Worm (Caenorhabditis elegans) whole organism, young adult: ENCODE results near the gene Y55F3BL.4.

ENCODE experiments used
- B0019.2 ChIP-seq: fragments of 200-800 bp; sonication (Bioruptor generic); conservative IDR thresholded peaks from 2 replicates; pipeline ENCODE4 v1.3.6; 2022; ENCODE audit warnings: missing genetic modification reagents, missing genetic modification characterization, missing compliant biosample characterization
- B0261.1 ChIP-seq: sonication (generic microtip); optimal IDR thresholded peaks from 2 replicates; lab custom pipeline; 2016; ENCODE audit warnings: mild to moderate bottlenecking, missing genetic modification characterization, moderate library complexity, missing compliant biosample characterization
- C06A6.2 ChIP-seq: fragments of 200-800 bp; sonication (Bioruptor generic); conservative IDR thresholded peaks from 2 replicates; pipeline ENCODE4 v1.3.6; 2022; ENCODE audit warnings: missing genetic modification characterization, missing compliant biosample characterization
- C17E4.6 ChIP-seq: fragments of 200-800 bp; sonication (Bioruptor generic); IDR thresholded peaks from 2 replicates; pipeline ENCODE4 v1.3.6; 2022; ENCODE audit warnings: missing genetic modification reagents, missing genetic modification characterization, missing compliant biosample characterization
- F49E8.2 ChIP-seq: sonication (generic microtip); optimal IDR thresholded peaks from 3 replicates; lab custom pipeline; 2017; ENCODE audit warnings: missing genetic modification characterization, mild to moderate bottlenecking, missing compliant biosample characterization, antibody characterized with exemption, moderate library complexity; ENCODE audit not compliant: insufficient read depth
- F55B11.4 ChIP-seq: sonication (generic microtip); optimal IDR thresholded peaks from 2 replicates; lab custom pipeline; 2016; ENCODE audit warnings: missing compliant biosample characterization, missing genetic modification characterization, borderline replicate concordance; ENCODE audit not compliant: insufficient read depth
- F57A8.1 ChIP-seq: fragments of 200-800 bp; sonication (Bioruptor generic); optimal IDR thresholded peaks from 2 replicates; lab custom pipeline; 2018; ENCODE audit warnings: mild to moderate bottlenecking, missing genetic modification characterization, moderate library complexity, missing compliant biosample characterization
- ZK185.1 ChIP-seq: sonication (generic microtip); optimal IDR thresholded peaks from 2 replicates; lab custom pipeline; 2016; ENCODE audit warnings: mild to moderate bottlenecking, missing genetic modification characterization, missing compliant biosample characterization; ENCODE audit not compliant: poor library complexity, severe bottlenecking
- ama-1 ChIP-seq, 3 experiments: fragments of 150-350 bp in 1 of 3; sonication (generic microtip) in 2 of 3; optimal IDR thresholded peaks; 2 replicates each; lab custom pipeline; 2014 to 2018; ENCODE audit warnings: missing biosample characterization in 2 of 3, missing genetic modification characterization in 2 of 3, missing genetic modification reagents in 2 of 3
- attf-5 ChIP-seq: fragments of 200-800 bp; sonication (Bioruptor generic); optimal IDR thresholded peaks from 2 replicates; lab custom pipeline; 2018; ENCODE audit warnings: mild to moderate bottlenecking, missing genetic modification characterization, missing compliant biosample characterization
- attf-6 ChIP-seq: fragments of 200-800 bp; sonication (Bioruptor generic); IDR thresholded peaks from 2 replicates; pipeline ENCODE4 v1.3.6; 2022; ENCODE audit warnings: missing genetic modification reagents, missing genetic modification characterization, missing compliant biosample characterization
- bed-2 ChIP-seq: fragments of 200-800 bp; sonication (Bioruptor generic); IDR thresholded peaks from 2 replicates; pipeline ENCODE4 v1.3.6; 2022; ENCODE audit warnings: missing genetic modification reagents, missing genetic modification characterization, missing compliant biosample characterization
- cebp-1 ChIP-seq, 2 experiments: fragments of 200-800 bp in 1 of 2; sonication (Bioruptor generic) in 1 of 2; sonication (generic microtip) in 1 of 2; IDR thresholded peaks in 1 of 2; optimal IDR thresholded peaks in 1 of 2; 2 replicates each; pipeline versions ENCODE4 v1.3.6 to Lab custom; 2017 to 2022; ENCODE audit warnings: missing compliant biosample characterization in 2 of 2, missing genetic modification characterization in 2 of 2, mild to moderate bottlenecking in 1 of 2, missing genetic modification reagents in 1 of 2, moderate library complexity in 1 of 2
- ceh-27 ChIP-seq: fragments of 200-800 bp; sonication (Bioruptor generic); optimal IDR thresholded peaks from 2 replicates; lab custom pipeline; 2018; ENCODE audit warnings: mild to moderate bottlenecking, missing genetic modification characterization, moderate library complexity, missing compliant biosample characterization
- ceh-91 ChIP-seq: fragments of 200-800 bp; sonication (Bioruptor generic); IDR thresholded peaks from 2 replicates; pipeline ENCODE4 v1.3.6; 2022; ENCODE audit warnings: missing genetic modification reagents, missing genetic modification characterization, missing compliant biosample characterization
- dpl-1 ChIP-seq: fragments of 150-350 bp; optimal IDR thresholded peaks from 2 replicates; lab custom pipeline; 2014; ENCODE audit warnings: missing biosample characterization, missing genetic modification reagents, missing genetic modification characterization
- efl-1 ChIP-seq: fragments of 150-350 bp; optimal IDR thresholded peaks from 2 replicates; lab custom pipeline; 2014; ENCODE audit warnings: missing biosample characterization, missing genetic modification reagents, missing genetic modification characterization
- egl-44 ChIP-seq: fragments of 200-800 bp; sonication (Bioruptor generic); IDR thresholded peaks from 2 replicates; pipeline ENCODE4 v1.3.6; 2022; ENCODE audit warnings: missing genetic modification reagents, missing genetic modification characterization, missing compliant biosample characterization
- egrh-3 ChIP-seq: fragments of 200-800 bp; sonication (Bioruptor generic); IDR thresholded peaks from 2 replicates; pipeline ENCODE4 v1.3.6; 2022; ENCODE audit warnings: missing genetic modification reagents, missing genetic modification characterization, missing compliant biosample characterization
- ekl-4 ChIP-seq: fragments of 200-800 bp; sonication (Bioruptor generic); IDR thresholded peaks from 2 replicates; pipeline ENCODE4 v1.3.6; 2022; ENCODE audit warnings: missing genetic modification reagents, missing genetic modification characterization, missing compliant biosample characterization
- fkh-3 ChIP-seq: sonication (generic microtip); optimal IDR thresholded peaks from 2 replicates; lab custom pipeline; 2016; ENCODE audit warnings: mild to moderate bottlenecking, missing genetic modification characterization, missing compliant biosample characterization
- hmg-1.2 ChIP-seq: fragments of 200-800 bp; sonication (Bioruptor generic); IDR thresholded peaks from 2 replicates; pipeline ENCODE4 v1.3.6; 2022; ENCODE audit warnings: missing genetic modification reagents, missing genetic modification characterization, missing compliant biosample characterization
- hmg-20 ChIP-seq: fragments of 200-800 bp; sonication (Bioruptor generic); IDR thresholded peaks from 2 replicates; pipeline ENCODE4 v1.3.6; 2022; ENCODE audit warnings: missing genetic modification reagents, missing genetic modification characterization, missing compliant biosample characterization
- lin-26 ChIP-seq: fragments of 200-800 bp; sonication (Bioruptor generic); IDR thresholded peaks from 2 replicates; pipeline ENCODE4 v1.3.6; 2022; ENCODE audit warnings: missing genetic modification reagents, missing genetic modification characterization, missing compliant biosample characterization
- lin-35 ChIP-seq, 3 experiments: fragments of 150-350 bp in 2 of 3; sonication (generic microtip) in 1 of 3; optimal IDR thresholded peaks; 2 replicates each; lab custom pipeline; 2014 to 2018; ENCODE audit warnings: missing biosample characterization in 3 of 3, missing genetic modification characterization in 3 of 3, missing genetic modification reagents in 3 of 3
- lin-54 ChIP-seq: fragments of 200-800 bp; sonication (Bioruptor generic); optimal IDR thresholded peaks from 2 replicates; lab custom pipeline; 2018; ENCODE audit warnings: mild to moderate bottlenecking, missing genetic modification characterization, missing compliant biosample characterization
- lsl-1 ChIP-seq: fragments of 200-800 bp; sonication (Bioruptor generic); optimal IDR thresholded peaks from 2 replicates; lab custom pipeline; 2018; ENCODE audit warnings: mild to moderate bottlenecking, missing genetic modification characterization, moderate library complexity, missing compliant biosample characterization
- lsy-27 ChIP-seq: sonication (generic microtip); optimal IDR thresholded peaks from 2 replicates; lab custom pipeline; 2017; ENCODE audit warnings: missing genetic modification characterization, mild to moderate bottlenecking, missing compliant biosample characterization, antibody characterized with exemption, missing genotype, borderline replicate concordance; ENCODE audit not compliant: insufficient read depth
- madf-6 ChIP-seq: fragments of 200-800 bp; sonication (Bioruptor generic); IDR thresholded peaks from 2 replicates; pipeline ENCODE4 v1.3.6; 2022; ENCODE audit warnings: missing genetic modification reagents, missing genetic modification characterization, missing compliant biosample characterization
- madf-8 ChIP-seq: fragments of 200-800 bp; sonication (Bioruptor generic); conservative IDR thresholded peaks from 2 replicates; pipeline ENCODE4 v1.3.6; 2022; ENCODE audit warnings: missing genetic modification reagents, missing genetic modification characterization, missing compliant biosample characterization
- nhr-27 ChIP-seq: fragments of 200-800 bp; sonication (Bioruptor generic); optimal IDR thresholded peaks from 2 replicates; lab custom pipeline; 2018; ENCODE audit warnings: mild to moderate bottlenecking, missing genetic modification characterization, moderate library complexity, missing compliant biosample characterization
- pbrm-1 ChIP-seq: fragments of 200-800 bp; sonication (Bioruptor generic); IDR thresholded peaks from 2 replicates; pipeline ENCODE4 v1.3.6; 2022; ENCODE audit warnings: missing genetic modification reagents, missing genetic modification characterization, missing compliant biosample characterization
- rpc-1 ChIP-seq, 2 experiments: fragments of 150-350 bp in 1 of 2; sonication (generic microtip) in 1 of 2; optimal IDR thresholded peaks; 2 replicates each; lab custom pipeline; 2014 to 2018; ENCODE audit warnings: missing biosample characterization in 1 of 2, missing genetic modification characterization in 1 of 2, missing genetic modification reagents in 1 of 2, missing genotype in 1 of 2
- sdz-38 ChIP-seq: sonication (generic microtip); optimal IDR thresholded peaks from 2 replicates; lab custom pipeline; 2016; ENCODE audit warnings: missing genotype, missing genetic modification characterization, missing compliant biosample characterization
- snpc-1.3 ChIP-seq: sonication (generic microtip); optimal IDR thresholded peaks from 2 replicates; lab custom pipeline; 2017; ENCODE audit warnings: missing genetic modification characterization, mild to moderate bottlenecking, missing compliant biosample characterization, antibody characterized with exemption, moderate library complexity, missing genotype, missing genetic modification reagents; ENCODE audit not compliant: insufficient read depth
- sptf-2 ChIP-seq: fragments of 200-800 bp; sonication (Bioruptor generic); optimal IDR thresholded peaks from 2 replicates; lab custom pipeline; 2018; ENCODE audit warnings: mild to moderate bottlenecking, missing genetic modification characterization, missing compliant biosample characterization
- zim-3 ChIP-seq: sonication (generic microtip); optimal IDR thresholded peaks from 2 replicates; lab custom pipeline; 2017; ENCODE audit warnings: mild to moderate bottlenecking, missing genetic modification characterization, moderate library complexity, missing compliant biosample characterization
- ztf-18 ChIP-seq: sonication (generic microtip); optimal IDR thresholded peaks from 2 replicates; lab custom pipeline; 2016; ENCODE audit warnings: missing genotype, mild to moderate bottlenecking, missing genetic modification characterization, missing compliant biosample characterization
- ztf-25 ChIP-seq: fragments of 200-800 bp; sonication (Bioruptor generic); IDR thresholded peaks from 2 replicates; pipeline ENCODE4 v1.3.6; 2022; ENCODE audit warnings: missing genetic modification reagents, missing genetic modification characterization, missing compliant biosample characterization

Gene Y55F3BL.4

DNA sequence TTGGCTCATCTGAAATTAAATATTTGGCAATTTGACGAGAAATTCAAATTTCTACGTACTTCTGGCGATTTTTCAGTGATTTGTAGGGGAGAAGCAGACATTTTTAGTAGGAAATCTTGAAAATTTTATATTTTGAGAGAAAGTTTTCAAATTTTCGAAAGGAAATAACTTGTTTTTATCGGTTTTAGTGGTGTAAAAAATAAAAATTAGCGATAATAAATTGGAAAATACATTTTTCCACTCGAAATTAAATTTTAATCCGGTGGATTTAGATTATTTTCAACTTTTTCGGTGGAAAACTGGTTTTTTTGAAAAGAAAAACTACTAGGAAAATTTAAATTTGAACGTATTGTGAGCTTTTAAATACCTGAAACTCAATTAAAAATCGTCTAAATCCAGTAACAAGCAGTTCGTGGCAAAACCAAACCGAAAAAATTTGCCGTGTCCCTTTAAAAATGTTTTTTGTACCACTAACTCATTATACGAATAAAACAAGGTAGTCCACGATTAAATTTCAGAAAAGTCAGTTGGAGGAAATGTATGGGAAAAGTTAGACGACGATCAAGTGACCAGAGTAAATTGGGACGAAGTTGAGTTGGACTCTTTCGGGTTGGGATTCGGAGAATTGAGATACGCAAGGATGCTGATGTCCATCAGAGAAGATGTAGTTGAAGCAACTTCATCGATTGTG lies 27.0 kb downstream of the Y55F3BL.4 start, which contains the start of the genes madf-1 and Y55F3BR.10:
TSS of gene madf-1 (minus strand) at position 101 of the 691 bp plus-strand sequence.
TSS of gene Y55F3BR.10 (plus strand) at position 641 of the 691 bp plus-strand sequence.
- TF ChIP-seq zim-3 (tag; lab: Kevin White, UChicago) (no peak), ceh-91 (GFP tag; lab: Robert Waterston, UW) (no peak), bed-2 (no peak), sptf-2 (GFP tag; lab: Kevin White, UChicago) (no peak), B0019.2 (no peak), lin-26 (GFP tag; lab: Robert Waterston, UW) (no peak), nhr-27 (tag; lab: Kevin White, UChicago) (no peak), lin-35 (GFP tag; optimal IDR thresholded peaks at IDR 0.05; lab: Kevin White, UChicago) (no peak), F55B11.4 (tag; lab: Kevin White, UChicago) (no peak)

DNA sequence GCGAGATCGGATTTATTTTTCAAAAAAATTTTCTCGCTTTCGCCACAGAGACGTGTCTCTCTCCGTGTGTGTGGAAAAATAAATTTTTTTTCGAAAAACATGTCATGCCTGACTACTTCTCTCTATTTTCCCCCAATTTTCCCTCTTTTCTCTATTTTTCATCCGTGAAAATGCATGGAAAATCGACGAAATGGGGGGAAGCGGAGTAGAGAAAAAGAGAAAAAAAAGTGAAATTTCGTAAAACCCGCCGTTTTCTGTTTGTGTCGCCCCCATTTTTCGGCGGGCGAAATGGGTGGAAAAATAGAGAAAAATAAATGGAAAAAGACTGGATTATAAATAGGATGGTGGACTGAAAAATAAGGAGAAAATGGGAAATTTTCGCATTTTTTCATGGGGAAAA lies 28.6 kb downstream of the Y55F3BL.4 start:
- peak; percentile 5 for TF ChIP-seq efl-1 (GFP tag; lab: Kevin White, UChicago)
- 0 out of 2 replicates have a peak, but pooled peaks have one; percentile 11 for TF ChIP-seq cebp-1 (GFP tag; IDR thresholded peaks at IDR 0.05; lab: Robert Waterston, UW)
- peak; percentile 29 for TF ChIP-seq cebp-1 (tag; optimal IDR thresholded peaks at IDR 0.05; lab: Kevin White, UChicago)
- TF ChIP-seq lsy-27 (tag; lab: Kevin White, UChicago): no peak

DNA sequence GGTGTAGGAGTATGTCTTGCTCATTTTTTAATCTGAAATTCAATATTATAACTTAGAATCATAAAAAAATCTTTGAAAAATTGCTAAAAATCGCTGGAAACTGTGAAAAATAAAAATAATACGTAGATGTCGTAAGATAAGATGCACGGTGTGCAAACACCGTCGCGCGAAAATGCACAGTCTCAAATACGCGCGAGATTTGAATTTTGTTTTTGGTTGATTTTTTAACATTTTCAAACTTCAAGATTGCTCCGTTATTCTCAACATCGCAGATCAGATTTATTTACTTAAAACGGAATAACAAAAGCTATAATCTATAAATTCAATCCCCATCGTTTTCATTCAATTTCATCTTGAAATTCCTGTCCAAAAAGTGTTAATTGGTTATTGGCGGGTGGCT lies 37.2 kb downstream of the Y55F3BL.4 start, which contains the start of gene Y55F3BR.6:
TSS of gene Y55F3BR.6 (minus strand) at position 32 of the 400 bp plus-strand sequence.
- TF ChIP-seq lsl-1: peak; percentile 27
- TF ChIP-seq efl-1 (GFP tag; lab: Kevin White, UChicago): peak; percentile 61
- TF ChIP-seq ztf-25 (GFP tag; lab: Robert Waterston, UW): no peak
- peak; percentile 79 for TF ChIP-seq lin-54
- peak; percentile 30 for TF ChIP-seq dpl-1 (GFP tag; lab: Kevin White, UChicago)
- peak; percentile 23; the same call in 1 of the 2 replicates for TF ChIP-seq madf-6

DNA sequence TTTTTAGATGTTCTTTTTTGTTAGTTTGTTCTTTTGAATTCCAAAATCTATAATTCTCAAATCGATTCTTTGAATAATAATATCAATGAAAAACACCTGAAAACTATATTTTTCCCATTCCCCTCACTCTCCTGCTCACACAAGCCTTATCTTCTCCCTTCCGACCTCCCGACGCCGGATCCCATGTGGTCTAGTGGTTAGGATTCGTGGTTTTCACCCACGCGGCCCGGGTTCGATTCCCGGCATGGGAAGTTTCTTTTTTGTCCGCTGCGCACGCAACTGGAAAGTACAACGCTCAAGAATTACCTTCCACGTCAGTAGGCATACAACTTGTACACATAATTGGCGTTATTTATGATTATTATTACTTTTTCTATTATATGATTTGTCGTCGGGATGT lies 37.7 kb downstream of the Y55F3BL.4 start:
- TF ChIP-seq sdz-38 (tag; lab: Kevin White, UChicago) (no peak), F49E8.2 (tag; lab: Kevin White, UChicago) (no peak), ztf-18 (peak; percentile 30), ceh-27 (GFP tag; lab: Kevin White, UChicago) (peak; percentile 32), C17E4.6 (GFP tag; lab: Robert Waterston, UW) (no peak), B0261.1 (tag; lab: Kevin White, UChicago) (peak; percentile 75), ama-1 (optimal IDR thresholded peaks at IDR 0.05; lab: Kevin White, UChicago) (no peak), ama-1 (GFP tag; optimal IDR thresholded peaks at IDR 0.05; lab: Kevin White, UChicago) (no peak), C06A6.2 (no peak), ZK185.1 (no peak), egrh-3 (0 out of 2 replicates have a peak, but pooled peaks have one; percentile 20), attf-5 (peak; percentile 4), egl-44 (GFP tag; lab: Robert Waterston, UW) (no peak), snpc-1.3 (tag; lab: Kevin White, UChicago) (no peak), ekl-4 (GFP tag; lab: Robert Waterston, UW) (peak; percentile 38; the same call in 1 of the 2 replicates), hmg-20 (GFP tag; lab: Robert Waterston, UW) (peak; percentile 53; the same call in 1 of the 2 replicates), F57A8.1 (no peak), hmg-1.2 (GFP tag; lab: Robert Waterston, UW) (peak; percentile 56), B0019.2 (no peak), attf-6 (GFP tag; lab: Robert Waterston, UW) (no peak), madf-8 (GFP tag; lab: Robert Waterston, UW) (no peak), fkh-3 (tag; lab: Kevin White, UChicago) (no peak), rpc-1 (optimal IDR thresholded peaks at IDR 0.05; lab: Kevin White, UChicago) (peak; percentile 59), rpc-1 (tag; optimal IDR thresholded peaks at IDR 0.05; lab: Kevin White, UChicago) (peak; percentile 83), pbrm-1 (GFP tag; lab: Robert Waterston, UW) (0 out of 2 replicates have a peak, but pooled peaks have one; percentile 32)
